Fruit fly (Drosophila melanogaster) whole organism, embryonic: Measurements from ENCODE around the gene MED15.

Source experiments
- Asciz ChIP-seq: fragments of 200-800 bp; sonication (Bioruptor generic); optimal IDR thresholded peaks from 2 replicates; lab custom pipeline; 2017; ENCODE audit warnings: missing biosample characterization, mild to moderate bottlenecking, missing genetic modification characterization, missing genetic modification reagents
- Bdp1 ChIP-seq: fragments of 200-800 bp; sonication (Bioruptor generic); optimal IDR thresholded peaks from 3 replicates; lab custom pipeline; 2016; ENCODE audit warnings: missing biosample characterization, missing genetic modification characterization
- Blimp-1 ChIP-seq: fragments of 200-800 bp; sonication (Bioruptor generic); optimal IDR thresholded peaks from 3 replicates; lab custom pipeline; 2018; ENCODE audit warnings: missing biosample characterization, missing genetic modification characterization, mild to moderate bottlenecking, moderate library complexity, missing genetic modification reagents
- CG10431 ChIP-seq: fragments of 200-800 bp; sonication (Bioruptor generic); optimal IDR thresholded peaks from 3 replicates; lab custom pipeline; 2018; ENCODE audit warnings: missing biosample characterization, mild to moderate bottlenecking, missing genetic modification characterization
- CG13296 ChIP-seq: fragments of 200-800 bp; sonication (Bioruptor generic); optimal IDR thresholded peaks from 3 replicates; lab custom pipeline; 2018; ENCODE audit warnings: missing biosample characterization, mild to moderate bottlenecking, missing genetic modification characterization
- CG13624 ChIP-seq: fragments of 200-800 bp; sonication (Bioruptor generic); optimal IDR thresholded peaks from 2 replicates; lab custom pipeline; 2016; ENCODE audit warnings: missing biosample characterization, missing genetic modification characterization
- CG13894 ChIP-seq: fragments of 200-800 bp; sonication (Bioruptor generic); optimal IDR thresholded peaks from 3 replicates; lab custom pipeline; 2018; ENCODE audit warnings: missing biosample characterization, mild to moderate bottlenecking, missing genetic modification characterization, moderate library complexity
- CG14667 ChIP-seq: fragments of 200-800 bp; sonication (Bioruptor generic); IDR thresholded peaks from 2 replicates; pipeline ENCODE4 v1.3.6; 2022; ENCODE audit warnings: missing biosample characterization, missing genetic modification characterization
- CG15011 ChIP-seq: fragments of 200-800 bp; sonication (Bioruptor generic); optimal IDR thresholded peaks from 3 replicates; lab custom pipeline; 2018; ENCODE audit warnings: missing biosample characterization, mild to moderate bottlenecking, missing genetic modification characterization
- CG15514 ChIP-seq: fragments of 200-800 bp; sonication (Bioruptor generic); optimal IDR thresholded peaks from 3 replicates; lab custom pipeline; 2017; ENCODE audit warnings: missing biosample characterization, missing genetic modification characterization, mild to moderate bottlenecking, moderate library complexity, missing genetic modification reagents
- CG15601 ChIP-seq: fragments of 200-800 bp; sonication (Bioruptor generic); optimal IDR thresholded peaks from 3 replicates; lab custom pipeline; 2019; ENCODE audit warnings: missing biosample characterization, mild to moderate bottlenecking, missing genetic modification characterization, moderate library complexity
- CG18262 ChIP-seq: fragments of 200-800 bp; optimal IDR thresholded peaks from 3 replicates; lab custom pipeline; 2019; ENCODE audit warnings: missing biosample characterization, mild to moderate bottlenecking, missing genetic modification characterization, moderate library complexity
- CG31441 ChIP-seq: fragments of 200-800 bp; sonication (Bioruptor generic); IDR thresholded peaks from 2 replicates; pipeline ENCODE4 v1.3.6; 2022; ENCODE audit warnings: missing biosample characterization, missing genetic modification characterization
- CG3407 ChIP-seq: fragments of 200-800 bp; sonication (Bioruptor generic); optimal IDR thresholded peaks from 2 replicates; lab custom pipeline; 2018; ENCODE audit warnings: missing biosample characterization, mild to moderate bottlenecking, missing genetic modification characterization
- CG34422 ChIP-seq: fragments of 200-800 bp; sonication (Bioruptor generic); IDR thresholded peaks from 3 replicates; pipeline ENCODE4 v1.3.6; 2022; ENCODE audit warnings: missing biosample characterization, missing genetic modification characterization
- CG3838 ChIP-seq: fragments of 200-800 bp; sonication (Bioruptor generic); optimal IDR thresholded peaks from 3 replicates; lab custom pipeline; 2016; ENCODE audit warnings: missing biosample characterization, missing genetic modification characterization
- CG7839 ChIP-seq: fragments of 200-800 bp; sonication (Bioruptor generic); optimal IDR thresholded peaks from 3 replicates; lab custom pipeline; 2018; ENCODE audit warnings: missing biosample characterization, mild to moderate bottlenecking, missing genetic modification characterization, moderate library complexity
- CG7928 ChIP-seq: fragments of 200-800 bp; sonication (Bioruptor generic); optimal IDR thresholded peaks from 2 replicates; lab custom pipeline; 2017; ENCODE audit warnings: missing biosample characterization, mild to moderate bottlenecking, missing genetic modification characterization
- CoRest ChIP-seq: fragments of 200-800 bp; sonication (Bioruptor generic); optimal IDR thresholded peaks from 3 replicates; lab custom pipeline; 2018; ENCODE audit warnings: missing biosample characterization, mild to moderate bottlenecking, missing genetic modification characterization, moderate library complexity
- Dip3 ChIP-seq: fragments of 200-800 bp; sonication (Bioruptor generic); optimal IDR thresholded peaks from 3 replicates; lab custom pipeline; 2016; ENCODE audit warnings: missing biosample characterization, missing genetic modification characterization
- Dref ChIP-seq: fragments of 200-800 bp; sonication (Bioruptor generic); IDR thresholded peaks from 2 replicates; pipeline ENCODE4 v1.3.6; 2022; ENCODE audit warnings: missing biosample characterization, missing genetic modification characterization
- E2f1 ChIP-seq: fragments of 200-800 bp; sonication (Bioruptor generic); IDR thresholded peaks from 2 replicates; pipeline ENCODE4 v1.3.6; 2022; ENCODE audit warnings: missing biosample characterization, missing genetic modification characterization
- Elba2 ChIP-seq: fragments of 200-800 bp; sonication (Bioruptor generic); optimal IDR thresholded peaks from 3 replicates; lab custom pipeline; 2016; ENCODE audit warnings: missing biosample characterization, missing genetic modification characterization
- Ets65A ChIP-seq: fragments of 200-800 bp; sonication (Bioruptor generic); peaks from one replicate; lab custom pipeline; 2016; ENCODE audit warnings: missing biosample characterization, missing genetic modification characterization
- Hr39 ChIP-seq: fragments of >200 bp; optimal IDR thresholded peaks from 2 replicates; lab custom pipeline; 2017
- Kr ChIP-seq: fragments of 200-800 bp; sonication (Bioruptor generic); optimal IDR thresholded peaks from 2 replicates; lab custom pipeline; 2017; ENCODE audit warnings: missing biosample characterization, mild to moderate bottlenecking, missing genetic modification characterization
- Med ChIP-seq: fragments of 200-800 bp; sonication (Bioruptor generic); peaks from one replicate; lab custom pipeline; 2016; ENCODE audit warnings: missing biosample characterization, missing genetic modification characterization, mild to moderate bottlenecking, inconsistent platforms, moderate library complexity
- Side ChIP-seq: fragments of 200-800 bp; sonication (Bioruptor generic); optimal IDR thresholded peaks from 2 replicates; lab custom pipeline; 2016; ENCODE audit warnings: missing biosample characterization, missing genetic modification characterization
- Xrp1 ChIP-seq: fragments of 200-800 bp; sonication (Bioruptor generic); IDR thresholded peaks from 2 replicates; pipeline ENCODE4 v1.3.6; 2022; ENCODE audit warnings: missing biosample characterization, missing genetic modification characterization
- YL-1 ChIP-seq: fragments of 200-800 bp; sonication (Bioruptor generic); optimal IDR thresholded peaks from 3 replicates; lab custom pipeline; 2017; ENCODE audit warnings: missing biosample characterization, mild to moderate bottlenecking, missing genetic modification characterization
- bcd ChIP-seq: fragments of 200-800 bp; sonication (Bioruptor generic); optimal IDR thresholded peaks from 2 replicates; lab custom pipeline; 2017; ENCODE audit warnings: missing biosample characterization, mild to moderate bottlenecking, missing genetic modification characterization
- caup ChIP-seq: fragments of 200-800 bp; sonication (Bioruptor generic); optimal IDR thresholded peaks from 3 replicates; lab custom pipeline; 2017; ENCODE audit warnings: missing biosample characterization, mild to moderate bottlenecking, missing genetic modification characterization, moderate library complexity; ENCODE audit not compliant: severe bottlenecking
- cg ChIP-seq: fragments of 200-800 bp; sonication (Bioruptor generic); optimal IDR thresholded peaks from 3 replicates; lab custom pipeline; 2019; ENCODE audit warnings: missing biosample characterization, mild to moderate bottlenecking, missing genetic modification characterization, moderate library complexity
- chn ChIP-seq: fragments of 200-800 bp; sonication (Bioruptor generic); optimal IDR thresholded peaks from 2 replicates; lab custom pipeline; 2016; ENCODE audit warnings: missing biosample characterization, missing genetic modification characterization
- ems ChIP-seq: fragments of 200-800 bp; sonication (Bioruptor generic); optimal IDR thresholded peaks from 3 replicates; lab custom pipeline; 2016; ENCODE audit warnings: missing biosample characterization, missing genetic modification characterization
- esg ChIP-seq: fragments of 200-800 bp; sonication (Bioruptor generic); conservative IDR thresholded peaks from 2 replicates; pipeline ENCODE4 v1.3.6; 2022; ENCODE audit warnings: missing biosample characterization, missing genetic modification characterization
- exex ChIP-seq: fragments of 200-800 bp; sonication (Bioruptor generic); optimal IDR thresholded peaks from 4 replicates; lab custom pipeline; 2018; ENCODE audit warnings: missing biosample characterization, mild to moderate bottlenecking, missing genetic modification characterization, moderate library complexity
- her ChIP-seq: fragments of 200-800 bp; sonication (Bioruptor generic); optimal IDR thresholded peaks from 2 replicates; lab custom pipeline; 2016; ENCODE audit warnings: missing biosample characterization, missing genetic modification characterization
- insv ChIP-seq, 2 experiments: fragments of 200-800 bp; sonication (Bioruptor generic); optimal IDR thresholded peaks; 3 replicates each; lab custom pipeline; 2016 to 2018; ENCODE audit warnings: missing biosample characterization in 2 of 2, missing genetic modification characterization in 2 of 2
- jumu ChIP-seq: fragments of 200-800 bp; sonication (Bioruptor generic); optimal IDR thresholded peaks from 3 replicates; lab custom pipeline; 2016; ENCODE audit warnings: missing biosample characterization, missing genetic modification characterization
- ken ChIP-seq: fragments of 200-800 bp; sonication (Bioruptor generic); IDR thresholded peaks from 3 replicates; pipeline ENCODE4 v1.3.6; 2022; ENCODE audit warnings: missing biosample characterization, missing genetic modification characterization
- mirr ChIP-seq: fragments of 200-800 bp; sonication (Bioruptor generic); optimal IDR thresholded peaks from 3 replicates; lab custom pipeline; 2018; ENCODE audit warnings: missing biosample characterization, mild to moderate bottlenecking, missing genetic modification characterization
- sd ChIP-seq: fragments of 200-800 bp; sonication (Bioruptor generic); optimal IDR thresholded peaks from 3 replicates; lab custom pipeline; 2018; ENCODE audit warnings: missing biosample characterization, mild to moderate bottlenecking, missing genetic modification characterization, moderate library complexity
- so ChIP-seq: fragments of 200-800 bp; sonication (Bioruptor generic); IDR thresholded peaks from 3 replicates; pipeline ENCODE4 v1.3.6; 2022; ENCODE audit warnings: missing biosample characterization, missing genetic modification characterization
- sug ChIP-seq: fragments of 200-800 bp; optimal IDR thresholded peaks from 2 replicates; lab custom pipeline; 2019; ENCODE audit warnings: missing biosample characterization, mild to moderate bottlenecking, missing genetic modification characterization, moderate library complexity
- tna ChIP-seq: fragments of 200-800 bp; sonication (Bioruptor generic); IDR thresholded peaks from 2 replicates; pipeline ENCODE4 v1.3.6; 2022; ENCODE audit warnings: missing biosample characterization, missing genetic modification characterization; ENCODE audit not compliant: partially characterized antibody
- vvl ChIP-seq: fragments of 200-800 bp; sonication (Bioruptor generic); IDR thresholded peaks from 2 replicates; pipeline ENCODE4 v1.3.6; 2022; ENCODE audit warnings: missing biosample characterization, missing genetic modification characterization
- zfh2 ChIP-seq: fragments of 200-800 bp; sonication (Bioruptor generic); optimal IDR thresholded peaks from 2 replicates; lab custom pipeline; 2016; ENCODE audit warnings: missing biosample characterization, missing genetic modification characterization

MED15 gene

dm6 chr2L:475920-476319 lies 3.1 kb downstream of the MED15 start, which contains the start of gene ush:
TSS of gene ush (plus strand) at chr2L:476220.
- TF ChIP-seq so (GFP tag; lab: Robert Waterston, UW) = no peak
- TF ChIP-seq jumu (GFP tag; lab: Kevin White, UChicago) = no peak
- TF ChIP-seq esg = no peak
- TF ChIP-seq CG10431 (GFP tag; lab: Kevin White, UChicago) = no peak
- no peak for TF ChIP-seq Bdp1 (GFP tag; lab: Kevin White, UChicago)
- TF ChIP-seq E2f1 = no peak
- TF ChIP-seq CG3407 (GFP tag; lab: Kevin White, UChicago) = no peak
- no peak for TF ChIP-seq vvl (GFP tag; lab: Robert Waterston, UW)
- no peak for TF ChIP-seq CG15601
- TF ChIP-seq sd (tag; lab: Kevin White, UChicago) = no peak
- TF ChIP-seq CoRest (tag; lab: Kevin White, UChicago) = no peak
- no peak for TF ChIP-seq CG7839
- no peak for TF ChIP-seq Kr (GFP tag; lab: Kevin White, UChicago)

dm6 chr2L:478173-478572 lies 5.4 kb downstream of the MED15 start:
- TF ChIP-seq CG10431 (GFP tag; lab: Kevin White, UChicago) (no peak), CG34422 (GFP tag; lab: Robert Waterston, UW) (no peak), CG3838 (no peak), Ets65A (GFP tag; lab: Kevin White, UChicago) (peak; percentile 47), zfh2 (GFP tag; lab: Kevin White, UChicago) (no peak), CG13894 (tag; lab: Kevin White, UChicago) (no peak), CG18262 (tag; lab: Kevin White, UChicago) (no peak), Asciz (GFP tag; lab: Kevin White, UChicago) (no peak), Xrp1 (no peak), ken (GFP tag; lab: Robert Waterston, UW) (no peak), CG13296 (GFP tag; lab: Kevin White, UChicago) (no peak), CG15011 (no peak), mirr (no peak), Med (GFP tag; lab: Kevin White, UChicago) (peak; percentile 26), CG15514 (GFP tag; lab: Kevin White, UChicago) (no peak)
- TF ChIP-seq, all 482 proteins: peak for 2

- peak; percentile 89 for TF ChIP-seq Elba2 (GFP tag; lab: Kevin White, UChicago)
- no peak for TF ChIP-seq Dref
- peak; percentile 46 for TF ChIP-seq CG3838
- TF ChIP-seq exex (tag; lab: Kevin White, UChicago) = peak; percentile 5
- TF ChIP-seq sug (tag; lab: Kevin White, UChicago) = peak; percentile 58
- TF ChIP-seq bcd (GFP tag; lab: Kevin White, UChicago) = peak; percentile 23
- TF ChIP-seq Side = peak; percentile 54
- TF ChIP-seq cg (GFP tag; lab: Kevin White, UChicago) = peak; percentile 8
- TF ChIP-seq Bdp1 (GFP tag; lab: Kevin White, UChicago) = peak; percentile 1
- no peak for TF ChIP-seq CG31441 (GFP tag; lab: Robert Waterston, UW)
- no peak for TF ChIP-seq Blimp-1 (GFP tag; lab: Kevin White, UChicago)
- TF ChIP-seq ems (GFP tag; lab: Kevin White, UChicago) = peak; percentile 17
- peak in 1 of 2 experiments; percentile 31 for TF ChIP-seq insv (GFP tag; optimal IDR thresholded peaks at IDR 0.05; lab: Kevin White, UChicago)
- TF ChIP-seq chn (GFP tag; lab: Kevin White, UChicago) = peak; percentile 70
- TF ChIP-seq Hr39 (lab: Kevin White, UChicago) = no peak
- peak; percentile 27 for TF ChIP-seq YL-1 (GFP tag; lab: Kevin White, UChicago)
- peak; percentile 16 for TF ChIP-seq CG7928 (GFP tag; lab: Kevin White, UChicago)
- peak; percentile 41 for TF ChIP-seq CG13624 (GFP tag; lab: Kevin White, UChicago)
- peak; percentile 3 for TF ChIP-seq Dip3 (GFP tag; lab: Kevin White, UChicago)
- TF ChIP-seq caup (GFP tag; lab: Kevin White, UChicago) = peak; percentile 52
- TF ChIP-seq CG14667 (GFP tag; lab: Robert Waterston, UW) = no peak
- no peak for TF ChIP-seq her (GFP tag; lab: Kevin White, UChicago)
- TF ChIP-seq tna (GFP tag; lab: Robert Waterston, UW) = no peak
These were observed 6.1 kb downstream of the MED15 start for dm6 chr2L:478749-479482.
